Fruit fly (Drosophila melanogaster) whole organism, prepupa: ENCODE results near the gene CG9921.
A peak's percentile ranks its signal among the peaks of the same experiment; 100 is the strongest.

ENCODE experiments used
- CG10631 ChIP-seq: fragments of 200-800 bp; sonication (Bioruptor generic); optimal IDR thresholded peaks from 2 replicates; lab custom pipeline; 2016; ENCODE audit warnings: missing biosample characterization, missing genetic modification characterization
- CG11762 ChIP-seq: fragments of 200-800 bp; sonication (Bioruptor generic); optimal IDR thresholded peaks from 3 replicates; lab custom pipeline; 2016; ENCODE audit warnings: missing biosample characterization, missing genetic modification characterization; ENCODE audit not compliant: insufficient read depth
- CG15336 ChIP-seq: fragments of 200-800 bp; sonication (Bioruptor generic); IDR thresholded peaks from 2 replicates; pipeline ENCODE4 v1.3.6; 2022; ENCODE audit warnings: missing biosample characterization, missing genetic modification characterization
- CG3032 ChIP-seq: fragments of 200-800 bp; optimal IDR thresholded peaks from 2 replicates; lab custom pipeline; 2019; ENCODE audit warnings: missing biosample characterization, mild to moderate bottlenecking, missing genetic modification characterization, moderate library complexity
- CG31627 ChIP-seq: fragments of 200-800 bp; sonication (Bioruptor generic); optimal IDR thresholded peaks from 3 replicates; lab custom pipeline; 2016; ENCODE audit warnings: missing biosample characterization, missing genetic modification characterization
- CG4318 ChIP-seq: fragments of 200-800 bp; sonication (Bioruptor generic); optimal IDR thresholded peaks from 3 replicates; lab custom pipeline; 2017; ENCODE audit warnings: missing biosample characterization, mild to moderate bottlenecking, missing genetic modification characterization
- CG6276 ChIP-seq: fragments of 200-800 bp; sonication (Bioruptor generic); optimal IDR thresholded peaks from 2 replicates; lab custom pipeline; 2017; ENCODE audit warnings: missing biosample characterization, mild to moderate bottlenecking, missing genetic modification characterization
- CG6792 ChIP-seq: fragments of 200-800 bp; sonication (Bioruptor generic); optimal IDR thresholded peaks from 3 replicates; lab custom pipeline; 2016; ENCODE audit warnings: missing biosample characterization, missing genetic modification characterization
- CG6808 ChIP-seq: fragments of 200-800 bp; sonication (Bioruptor generic); optimal IDR thresholded peaks from 3 replicates; lab custom pipeline; 2017; ENCODE audit warnings: missing biosample characterization, missing genetic modification characterization, mild to moderate bottlenecking, moderate library complexity, missing genetic modification reagents
- CG6854 ChIP-seq: fragments of 200-800 bp; sonication (Bioruptor generic); optimal IDR thresholded peaks from 2 replicates; lab custom pipeline; 2017; ENCODE audit warnings: missing biosample characterization, mild to moderate bottlenecking, missing genetic modification characterization
- CG8119 ChIP-seq: fragments of 200-800 bp; sonication (Bioruptor generic); IDR thresholded peaks from 3 replicates; pipeline ENCODE4 v1.3.6; 2022; ENCODE audit warnings: missing biosample characterization, missing genetic modification characterization
- Eip78C ChIP-seq: fragments of 200-800 bp; sonication (Bioruptor generic); peaks from one replicate; lab custom pipeline; 2016; ENCODE audit warnings: missing biosample characterization, missing genetic modification characterization
- Ets21C ChIP-seq: fragments of 200-800 bp; sonication (Bioruptor generic); optimal IDR thresholded peaks from 3 replicates; lab custom pipeline; 2016; ENCODE audit warnings: missing biosample characterization, missing genetic modification characterization
- Hr38 ChIP-seq: sonication (Bioruptor generic); optimal IDR thresholded peaks from 2 replicates; lab custom pipeline; 2016; ENCODE audit warnings: missing biosample characterization, missing genetic modification characterization
- Hr4 ChIP-seq: fragments of 200-800 bp; sonication (Bioruptor generic); optimal IDR thresholded peaks from 3 replicates; lab custom pipeline; 2016; ENCODE audit warnings: missing biosample characterization, missing genetic modification characterization
- Met ChIP-seq: fragments of 200-800 bp; sonication (Bioruptor generic); optimal IDR thresholded peaks from 3 replicates; lab custom pipeline; 2016; ENCODE audit warnings: missing biosample characterization, missing genetic modification characterization
- Smox ChIP-seq: fragments of 200-800 bp; sonication (Bioruptor generic); optimal IDR thresholded peaks from 3 replicates; lab custom pipeline; 2016; ENCODE audit warnings: missing biosample characterization, missing genetic modification characterization
- Sox102F ChIP-seq: fragments of 200-800 bp; sonication (Bioruptor generic); optimal IDR thresholded peaks from 2 replicates; lab custom pipeline; 2016; ENCODE audit warnings: missing biosample characterization, mild to moderate bottlenecking, missing genetic modification characterization
- Sox14 ChIP-seq: fragments of 200-800 bp; sonication (Bioruptor generic); optimal IDR thresholded peaks from 3 replicates; lab custom pipeline; 2016; ENCODE audit warnings: missing biosample characterization, missing genetic modification characterization
- Sox15 ChIP-seq: fragments of 200-800 bp; sonication (Bioruptor generic); optimal IDR thresholded peaks from 3 replicates; lab custom pipeline; 2016; ENCODE audit warnings: missing biosample characterization, missing genetic modification characterization
- achi ChIP-seq: fragments of 200-800 bp; sonication (Bioruptor generic); optimal IDR thresholded peaks from 3 replicates; lab custom pipeline; 2016; ENCODE audit warnings: missing biosample characterization, missing genetic modification characterization
- acj6 ChIP-seq: fragments of 200-800 bp; sonication (Bioruptor generic); optimal IDR thresholded peaks from 3 replicates; lab custom pipeline; 2016; ENCODE audit warnings: missing biosample characterization, missing genetic modification characterization
- cyc ChIP-seq: fragments of 200-800 bp; sonication (Bioruptor generic); optimal IDR thresholded peaks from 3 replicates; lab custom pipeline; 2016; ENCODE audit warnings: missing biosample characterization, missing genetic modification characterization
- dsx ChIP-seq: fragments of 200-800 bp; optimal IDR thresholded peaks from 3 replicates; lab custom pipeline; 2019; ENCODE audit warnings: missing biosample characterization, mild to moderate bottlenecking, missing genetic modification characterization, moderate library complexity; ENCODE audit not compliant: poor library complexity, severe bottlenecking
- eg ChIP-seq: fragments of 200-800 bp; sonication (Bioruptor generic); IDR thresholded peaks from 3 replicates; pipeline ENCODE4 v1.3.6; 2022; ENCODE audit warnings: missing biosample characterization, missing genetic modification characterization
- esn ChIP-seq: fragments of 200-800 bp; sonication (Bioruptor generic); optimal IDR thresholded peaks from 2 replicates; lab custom pipeline; 2016; ENCODE audit warnings: missing biosample characterization, mild to moderate bottlenecking, missing genetic modification characterization, moderate library complexity
- fd85E ChIP-seq: fragments of 200-800 bp; sonication (Bioruptor generic); optimal IDR thresholded peaks from 3 replicates; lab custom pipeline; 2016; ENCODE audit warnings: missing biosample characterization, missing genetic modification characterization
- fkh ChIP-seq: fragments of 200-800 bp; sonication (Bioruptor generic); optimal IDR thresholded peaks from 3 replicates; lab custom pipeline; 2017; ENCODE audit warnings: missing biosample characterization, mild to moderate bottlenecking, missing genetic modification characterization, moderate library complexity
- lz ChIP-seq: fragments of 200-800 bp; sonication (Bioruptor generic); optimal IDR thresholded peaks from 3 replicates; lab custom pipeline; 2016; ENCODE audit warnings: missing biosample characterization, missing genetic modification characterization
- net ChIP-seq: fragments of 200-800 bp; sonication (Bioruptor generic); optimal IDR thresholded peaks from 3 replicates; lab custom pipeline; 2016; ENCODE audit warnings: missing biosample characterization, missing genetic modification characterization
- spab ChIP-seq: fragments of 200-800 bp; sonication (Bioruptor generic); optimal IDR thresholded peaks from 2 replicates; lab custom pipeline; 2017; ENCODE audit warnings: missing biosample characterization, mild to moderate bottlenecking, missing genetic modification characterization, missing genetic modification reagents
- ss ChIP-seq, 2 experiments: fragments of 200-800 bp; sonication (Bioruptor generic); optimal IDR thresholded peaks; 2 replicates in 1 of 2; 3 replicates in 1 of 2; lab custom pipeline; 2017 to 2018; ENCODE audit warnings: mild to moderate bottlenecking in 2 of 2, missing biosample characterization in 2 of 2, missing genetic modification characterization in 2 of 2, moderate library complexity in 1 of 2
- svp ChIP-seq: fragments of 200-800 bp; sonication (Bioruptor generic); peaks from one replicate; lab custom pipeline; 2016; ENCODE audit warnings: missing biosample characterization, missing genetic modification characterization
- topi ChIP-seq: fragments of 200-800 bp; sonication (Bioruptor generic); optimal IDR thresholded peaks from 3 replicates; lab custom pipeline; 2016; ENCODE audit warnings: missing biosample characterization, missing genetic modification characterization
- vri ChIP-seq: fragments of 200-800 bp; sonication (Bioruptor generic); optimal IDR thresholded peaks from 3 replicates; lab custom pipeline; 2016; ENCODE audit warnings: missing biosample characterization, mild to moderate bottlenecking, missing genetic modification characterization

The CG9921 gene

dm6 chrX:16372492-16373350 is 39.3 kb upstream of the CG9921 start, which contains the start of gene Fur2:
Fur2 (plus strand) TSS chrX:16373086.
- no peak for TF ChIP-seq spab (GFP tag; lab: Kevin White, UChicago)
- TF ChIP-seq vri (GFP tag; lab: Kevin White, UChicago): peak; percentile 61
- no peak for TF ChIP-seq svp (GFP tag; lab: Kevin White, UChicago)
- peak; percentile 61 for TF ChIP-seq CG6276 (GFP tag; lab: Kevin White, UChicago)
- TF ChIP-seq CG10631 (GFP tag; lab: Kevin White, UChicago): no peak
- peak; percentile 37; the same call in 1 of the 2 replicates for TF ChIP-seq CG15336 (GFP tag; lab: Robert Waterston, UW)
- no peak for TF ChIP-seq fd85E (GFP tag; lab: Kevin White, UChicago)
- TF ChIP-seq CG6808 (GFP tag; lab: Kevin White, UChicago): peak; percentile 25
- no peak for TF ChIP-seq achi
- no peak for TF ChIP-seq net (GFP tag; lab: Kevin White, UChicago)
- no peak for TF ChIP-seq Sox15
- peak; percentile 50; the same call in 1 of the 3 replicates for TF ChIP-seq CG8119 (GFP tag; lab: Robert Waterston, UW)
- TF ChIP-seq ss (GFP tag; optimal IDR thresholded peaks at IDR 0.05; lab: Kevin White, UChicago): peak; percentile 46 to 83
- TF ChIP-seq cyc (GFP tag; lab: Kevin White, UChicago): no peak
- no peak for TF ChIP-seq Ets21C (GFP tag; lab: Kevin White, UChicago)
- TF ChIP-seq CG31627 (GFP tag; lab: Kevin White, UChicago): no peak
- no peak for TF ChIP-seq CG6854 (GFP tag; lab: Kevin White, UChicago)

- TF ChIP-seq fkh (GFP tag; lab: Kevin White, UChicago): no peak
- peak; percentile 39 for TF ChIP-seq acj6 (GFP tag; lab: Kevin White, UChicago)
- peak; percentile 54 for TF ChIP-seq Sox102F
- TF ChIP-seq Hr38: no peak
- TF ChIP-seq Sox14 (GFP tag; lab: Kevin White, UChicago): peak; percentile 23
- peak; percentile 27 for TF ChIP-seq CG3032 (tag; lab: Kevin White, UChicago)
- TF ChIP-seq Met (GFP tag; lab: Kevin White, UChicago): peak; percentile 51
- peak; percentile 53 for TF ChIP-seq topi (GFP tag; lab: Kevin White, UChicago)
- TF ChIP-seq CG4318 (GFP tag; lab: Kevin White, UChicago): peak; percentile 34
- peak; percentile 5 for TF ChIP-seq cyc (GFP tag; lab: Kevin White, UChicago)
- peak; percentile 85 for TF ChIP-seq Eip78C (GFP tag; lab: Kevin White, UChicago)
- peak; percentile 46 for TF ChIP-seq CG10631 (GFP tag; lab: Kevin White, UChicago)
- TF ChIP-seq Hr4 (GFP tag; lab: Kevin White, UChicago): peak; percentile 46
- no peak for TF ChIP-seq Sox15
- TF ChIP-seq lz (GFP tag; lab: Kevin White, UChicago): peak; percentile 0
- TF ChIP-seq esn: peak; percentile 29
- no peak for TF ChIP-seq CG6854 (GFP tag; lab: Kevin White, UChicago)
- no peak for TF ChIP-seq CG6792 (GFP tag; lab: Kevin White, UChicago)
Observed at dm6 chrX:16371923-16372322, 38.5 kb upstream of the CG9921 start.

dm6 chrX:16368585-16368984 is 35.2 kb upstream of the CG9921 start:
- TF ChIP-seq eg (GFP tag; lab: Robert Waterston, UW): no peak
- no peak for TF ChIP-seq dsx (GFP tag; lab: Kevin White, UChicago)
- TF ChIP-seq CG11762 (GFP tag; lab: Kevin White, UChicago): no peak
- no peak for TF ChIP-seq Smox (GFP tag; lab: Kevin White, UChicago)
- TF ChIP-seq ss (GFP tag; optimal IDR thresholded peaks at IDR 0.05; lab: Kevin White, UChicago): no peak
